Worm (Caenorhabditis elegans): ENCODE results near the gene ugt-24.
A peak's percentile ranks its signal among the peaks of the same experiment; 100 is the strongest.

Gene ugt-24

ce11 chrIV:6177383-6177782 is 33.1 kb downstream of the ugt-24 start:
- TF ChIP-seq fkh-2 (tag; optimal IDR thresholded peaks at IDR 0.05) = no peak
- no peak for TF ChIP-seq hmg-11 (tag; optimal IDR thresholded peaks at IDR 0.05)
- no peak for TF ChIP-seq ceh-9 (tag; optimal IDR thresholded peaks at IDR 0.05)
- no peak for TF ChIP-seq nhr-12 (tag; optimal IDR thresholded peaks at IDR 0.05)
- TF ChIP-seq eor-1 (tag; optimal IDR thresholded peaks at IDR 0.05) = no peak
- no peak for TF ChIP-seq mml-1 (tag; optimal IDR thresholded peaks at IDR 0.05)
- TF ChIP-seq egl-5 (tag; optimal IDR thresholded peaks at IDR 0.05) = no peak
- no peak for TF ChIP-seq unc-39 (tag; optimal IDR thresholded peaks at IDR 0.05)
- TF ChIP-seq nhr-67 (tag; optimal IDR thresholded peaks at IDR 0.05) = no peak
- TF ChIP-seq nhr-77 (tag; optimal IDR thresholded peaks at IDR 0.05) = no peak
- no peak for TF ChIP-seq aly-2 (tag; optimal IDR thresholded peaks at IDR 0.05)
- TF ChIP-seq ZK546.5 (tag; optimal IDR thresholded peaks at IDR 0.05) = no peak
- no peak for TF ChIP-seq nhr-237 (tag; optimal IDR thresholded peaks at IDR 0.05)

ce11 chrIV:6172959-6173358 is 37.6 kb downstream of the ugt-24 start:
- TF ChIP-seq pqm-1 (tag; optimal IDR thresholded peaks at IDR 0.05) = no peak
- TF ChIP-seq fkh-10 (GFP tag; optimal IDR thresholded peaks at IDR 0.05) = peak; percentile 9
- no peak for TF ChIP-seq nhr-67 (tag; optimal IDR thresholded peaks at IDR 0.05)

- TF ChIP-seq ama-1 (optimal IDR thresholded peaks at IDR 0.05) (no peak), R02D3.7 (tag; optimal IDR thresholded peaks at IDR 0.05) (no peak), ceh-28 (tag; optimal IDR thresholded peaks at IDR 0.05) (no peak), elt-3 (tag; optimal IDR thresholded peaks at IDR 0.05) (no peak), aly-2 (tag; optimal IDR thresholded peaks at IDR 0.05) (no peak), unc-62 (GFP tag; optimal IDR thresholded peaks at IDR 0.05) (no peak), mml-1 (tag; optimal IDR thresholded peaks at IDR 0.05) (no peak), nhr-23 (tag; optimal IDR thresholded peaks at IDR 0.05) (no peak), fkh-10 (GFP tag; optimal IDR thresholded peaks at IDR 0.05) (no peak), hmg-11 (tag; optimal IDR thresholded peaks at IDR 0.05) (no peak), pha-4 (tag; optimal IDR thresholded peaks at IDR 0.05) (no peak), ztf-4 (tag; optimal IDR thresholded peaks at IDR 0.05) (no peak)
These were observed 44.7 kb downstream of the ugt-24 start for ce11 chrIV:6165787-6166186.

ce11 chrIV:6159616-6160015 is 50.9 kb downstream of the ugt-24 start:
- TF ChIP-seq nfya-1 (tag; optimal IDR thresholded peaks at IDR 0.05; ENCODE audit: insufficient read depth) (peak; percentile 65), nhr-23 (tag; optimal IDR thresholded peaks at IDR 0.05) (no peak)

ce11 chrIV:6156833-6157232 is 53.7 kb downstream of the ugt-24 start, which contains the start of gene C11D2.4:
Gene C11D2.4, minus strand, starts transcription at chrIV:6156960.
- TF ChIP-seq skn-1 (tag; optimal IDR thresholded peaks at IDR 0.05) = peak; percentile 49
- no peak for TF ChIP-seq ztf-4 (tag; optimal IDR thresholded peaks at IDR 0.05)
- TF ChIP-seq R02D3.7 (tag; optimal IDR thresholded peaks at IDR 0.05) = peak; percentile 13
- no peak for TF ChIP-seq nhr-28 (tag; optimal IDR thresholded peaks at IDR 0.05)
- TF ChIP-seq snpc-4 (tag; optimal IDR thresholded peaks at IDR 0.05) = peak; percentile 48
- peak; percentile 53 for TF ChIP-seq pha-4 (tag; optimal IDR thresholded peaks at IDR 0.05)
- no peak for TF ChIP-seq nhr-25 (tag; optimal IDR thresholded peaks at IDR 0.05)
- TF ChIP-seq sea-2 (GFP tag; optimal IDR thresholded peaks at IDR 0.05) = no peak
- peak; percentile 6 for TF ChIP-seq egl-5 (tag; optimal IDR thresholded peaks at IDR 0.05)
- TF ChIP-seq hmg-11 (tag; optimal IDR thresholded peaks at IDR 0.05) = peak; percentile 46
- TF ChIP-seq lin-15B (tag; optimal IDR thresholded peaks at IDR 0.05) = peak; percentile 22
- no peak for TF ChIP-seq ama-1 (optimal IDR thresholded peaks at IDR 0.05)
- no peak for TF ChIP-seq ceh-28 (tag; optimal IDR thresholded peaks at IDR 0.05)
- peak; percentile 54 for TF ChIP-seq nfya-1 (tag; optimal IDR thresholded peaks at IDR 0.05; ENCODE audit: insufficient read depth)

All from whole organism, L3 larva.